Worm (Caenorhabditis elegans): Measurements from ENCODE around the gene pbs-6.

DNA sequence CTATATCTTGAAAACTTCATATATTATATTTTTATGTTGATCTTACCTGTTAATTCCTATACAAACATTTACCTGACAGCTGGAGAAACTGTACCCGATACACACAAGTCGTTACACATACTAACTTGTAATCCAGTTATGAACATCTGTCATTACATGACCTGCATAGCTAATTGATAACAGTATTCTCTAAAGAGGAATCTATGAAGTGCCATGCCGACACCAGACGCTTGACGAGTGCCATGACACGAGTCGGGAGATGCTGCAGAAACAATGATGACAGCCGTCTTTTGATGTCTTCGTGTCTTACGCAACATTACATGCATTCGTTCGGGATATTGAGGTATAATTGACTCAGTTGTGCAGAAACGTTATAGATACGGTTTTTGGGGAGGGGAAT, 23.8 kb downstream of the pbs-6 start:
- TF ChIP-seq flt-1 (GFP tag; IDR thresholded peaks at IDR 0.05): no peak
- TF ChIP-seq ztf-29 (GFP tag; IDR thresholded peaks at IDR 0.05): no peak
- no peak for TF ChIP-seq ref-1 (GFP tag; conservative IDR thresholded peaks at IDR 0.05)
- no peak for TF ChIP-seq klf-2 (GFP tag; conservative IDR thresholded peaks at IDR 0.05)
- TF ChIP-seq med-1 (GFP tag; optimal IDR thresholded peaks at IDR 0.05; ENCODE audit: insufficient read depth): no peak
- TF ChIP-seq T22C8.4 (GFP tag; IDR thresholded peaks at IDR 0.05): no peak

All from whole organism, midembryonic.